Fruit fly (Drosophila melanogaster) whole organism, embryonic: Measurements from ENCODE around the gene CG14383.
A peak's percentile ranks its signal among the peaks of the same experiment; 100 is the strongest.

Experiments
- Adf1 ChIP-seq: fragments of 200-800 bp; sonication (Bioruptor generic); IDR thresholded peaks from 2 replicates; pipeline ENCODE4 v1.3.6; 2022; ENCODE audit warnings: missing biosample characterization, missing genetic modification characterization
- BEAF-32 ChIP-seq: fragments of 200-800 bp; sonication (Bioruptor generic); optimal IDR thresholded peaks from 3 replicates; lab custom pipeline; 2017; ENCODE audit warnings: missing biosample characterization, missing genetic modification characterization, mild to moderate bottlenecking, moderate library complexity, missing genetic modification reagents
- Bgb ChIP-seq: fragments of 200-800 bp; sonication (Bioruptor generic); IDR thresholded peaks from 2 replicates; pipeline ENCODE4 v1.3.6; 2022; ENCODE audit warnings: missing biosample characterization, missing genetic modification characterization; ENCODE audit not compliant: partially characterized antibody
- CG10366 ChIP-seq: fragments of 200-800 bp; sonication (Bioruptor generic); IDR thresholded peaks from 2 replicates; pipeline ENCODE4 v1.3.6; 2022; ENCODE audit warnings: missing biosample characterization, missing genetic modification characterization
- CG12104 ChIP-seq: fragments of 200-800 bp; sonication (Bioruptor generic); optimal IDR thresholded peaks from 3 replicates; lab custom pipeline; 2016; ENCODE audit warnings: missing biosample characterization, missing genetic modification characterization
- CG12391 ChIP-seq: fragments of 200-800 bp; sonication (Bioruptor generic); optimal IDR thresholded peaks from 3 replicates; lab custom pipeline; 2018; ENCODE audit warnings: missing biosample characterization, mild to moderate bottlenecking, missing genetic modification characterization, moderate library complexity
- CG12659 ChIP-seq: fragments of 200-800 bp; sonication (Bioruptor generic); optimal IDR thresholded peaks from 3 replicates; lab custom pipeline; 2017; ENCODE audit warnings: mild to moderate bottlenecking, missing biosample characterization, missing genetic modification reagents, missing genetic modification characterization
- CG13296 ChIP-seq: fragments of 200-800 bp; sonication (Bioruptor generic); optimal IDR thresholded peaks from 3 replicates; lab custom pipeline; 2018; ENCODE audit warnings: missing biosample characterization, mild to moderate bottlenecking, missing genetic modification characterization
- CG14710 ChIP-seq: fragments of 200-800 bp; sonication (Bioruptor generic); optimal IDR thresholded peaks from 3 replicates; lab custom pipeline; 2019; ENCODE audit warnings: missing biosample characterization, mild to moderate bottlenecking, missing genetic modification characterization, moderate library complexity
- CG17186 ChIP-seq: fragments of 200-800 bp; sonication (Bioruptor generic); optimal IDR thresholded peaks from 3 replicates; lab custom pipeline; 2017; ENCODE audit warnings: missing biosample characterization, missing genetic modification reagents, missing genetic modification characterization
- CG17829 ChIP-seq: fragments of 200-800 bp; optimal IDR thresholded peaks from 2 replicates; lab custom pipeline; 2019; ENCODE audit warnings: missing biosample characterization, mild to moderate bottlenecking, missing genetic modification characterization, moderate library complexity
- CG2712 ChIP-seq: fragments of 200-800 bp; optimal IDR thresholded peaks from 3 replicates; lab custom pipeline; 2019; ENCODE audit warnings: missing biosample characterization, mild to moderate bottlenecking, missing genetic modification characterization, moderate library complexity
- CG34422 ChIP-seq: fragments of 200-800 bp; sonication (Bioruptor generic); IDR thresholded peaks from 3 replicates; pipeline ENCODE4 v1.3.6; 2022; ENCODE audit warnings: missing biosample characterization, missing genetic modification characterization
- CG3847 ChIP-seq: fragments of 200-800 bp; sonication (Bioruptor generic); IDR thresholded peaks from 2 replicates; pipeline ENCODE4 v1.3.6; 2022; ENCODE audit warnings: missing biosample characterization, missing genetic modification characterization
- CG42726 ChIP-seq: fragments of 200-800 bp; sonication (Bioruptor generic); IDR thresholded peaks from 2 replicates; pipeline ENCODE4 v1.3.6; 2022; ENCODE audit warnings: missing biosample characterization, missing genetic modification characterization; ENCODE audit not compliant: partially characterized antibody
- CG4707 ChIP-seq: fragments of 200-800 bp; sonication (Bioruptor generic); optimal IDR thresholded peaks from 2 replicates; lab custom pipeline; 2018; ENCODE audit warnings: missing biosample characterization, mild to moderate bottlenecking, missing genetic modification characterization, moderate library complexity
- CG5953 ChIP-seq: fragments of 200-800 bp; sonication (Bioruptor generic); IDR thresholded peaks from 2 replicates; pipeline ENCODE4 v1.3.6; 2022; ENCODE audit warnings: missing biosample characterization, missing genetic modification characterization
- CG7786 ChIP-seq: fragments of 200-800 bp; sonication (Bioruptor generic); optimal IDR thresholded peaks from 2 replicates; lab custom pipeline; 2016; ENCODE audit warnings: missing biosample characterization, missing genetic modification characterization
- Dll ChIP-seq: fragments of 200-800 bp; sonication (Bioruptor generic); IDR thresholded peaks from 4 replicates; pipeline ENCODE4 v1.3.6; 2022; ENCODE audit warnings: missing biosample characterization, missing genetic modification characterization; ENCODE audit not compliant: partially characterized antibody
- Dp ChIP-seq: fragments of 200-800 bp; sonication (Bioruptor generic); optimal IDR thresholded peaks from 2 replicates; lab custom pipeline; 2018; ENCODE audit warnings: missing biosample characterization, mild to moderate bottlenecking, missing genetic modification characterization, moderate library complexity
- E2f2 ChIP-seq: fragments of 200-800 bp; sonication (Bioruptor generic); IDR thresholded peaks from 2 replicates; pipeline ENCODE4 v1.3.6; 2022; ENCODE audit warnings: missing biosample characterization, missing genetic modification characterization
- Elba2 ChIP-seq: fragments of 200-800 bp; sonication (Bioruptor generic); optimal IDR thresholded peaks from 3 replicates; lab custom pipeline; 2016; ENCODE audit warnings: missing biosample characterization, missing genetic modification characterization
- Gsc ChIP-seq: fragments of 200-800 bp; sonication (Bioruptor generic); IDR thresholded peaks from 2 replicates; pipeline ENCODE4 v1.3.6; 2022; ENCODE audit warnings: missing biosample characterization, missing genetic modification characterization
- H2.0 ChIP-seq: fragments of 200-800 bp; sonication (Bioruptor generic); IDR thresholded peaks from 2 replicates; pipeline ENCODE4 v1.3.6; 2022; ENCODE audit warnings: missing biosample characterization, missing genetic modification characterization
- HLHmδ ChIP-seq: fragments of 200-800 bp; sonication (Bioruptor generic); optimal IDR thresholded peaks from 2 replicates; lab custom pipeline; 2018; ENCODE audit warnings: missing biosample characterization, mild to moderate bottlenecking, missing genetic modification characterization, moderate library complexity
- MESR4 ChIP-seq: fragments of 200-800 bp; sonication (Bioruptor generic); optimal IDR thresholded peaks from 2 replicates; lab custom pipeline; 2018; ENCODE audit warnings: missing biosample characterization, mild to moderate bottlenecking, missing genetic modification characterization, moderate library complexity
- Med ChIP-seq: fragments of 200-800 bp; sonication (Bioruptor generic); peaks from one replicate; lab custom pipeline; 2016; ENCODE audit warnings: missing biosample characterization, missing genetic modification characterization, mild to moderate bottlenecking, inconsistent platforms, moderate library complexity
- NC2α ChIP-seq: fragments of 200-800 bp; sonication (Bioruptor generic); optimal IDR thresholded peaks from 2 replicates; lab custom pipeline; 2016; ENCODE audit warnings: missing biosample characterization, missing genetic modification characterization
- NFAT ChIP-seq: fragments of 200-800 bp; sonication (Bioruptor generic); IDR thresholded peaks from 2 replicates; pipeline ENCODE4 v1.3.6; 2022; ENCODE audit warnings: missing biosample characterization, missing genetic modification characterization
- Ptx1 ChIP-seq: fragments of 200-800 bp; sonication (Bioruptor generic); IDR thresholded peaks from 2 replicates; pipeline ENCODE4 v1.3.6; 2022; ENCODE audit warnings: missing biosample characterization, missing genetic modification characterization
- bowl ChIP-seq: fragments of 200-800 bp; sonication (Bioruptor generic); IDR thresholded peaks from 2 replicates; pipeline ENCODE4 v1.3.6; 2022; ENCODE audit warnings: missing biosample characterization, missing genetic modification characterization
- chif ChIP-seq, 2 experiments: fragments of 200-800 bp; sonication (Bioruptor generic); optimal IDR thresholded peaks; 3 replicates each; lab custom pipeline; 2016; ENCODE audit warnings: missing biosample characterization in 2 of 2, missing genetic modification characterization in 2 of 2
- chm ChIP-seq: fragments of 200-800 bp; sonication (Bioruptor generic); IDR thresholded peaks from 2 replicates; pipeline ENCODE4 v1.3.6; 2022; ENCODE audit warnings: missing biosample characterization, missing genetic modification characterization
- gcm2 ChIP-seq: fragments of 200-800 bp; sonication (Bioruptor generic); optimal IDR thresholded peaks from 2 replicates; lab custom pipeline; 2016; ENCODE audit warnings: missing biosample characterization, missing genetic modification characterization
- inv ChIP-seq: fragments of 200-800 bp; sonication (Bioruptor generic); IDR thresholded peaks from 2 replicates; pipeline ENCODE4 v1.3.6; 2022; ENCODE audit warnings: missing biosample characterization, missing genetic modification characterization; ENCODE audit not compliant: partially characterized antibody
- jumu ChIP-seq: fragments of 200-800 bp; sonication (Bioruptor generic); optimal IDR thresholded peaks from 3 replicates; lab custom pipeline; 2016; ENCODE audit warnings: missing biosample characterization, missing genetic modification characterization
- lbe ChIP-seq: fragments of 200-800 bp; sonication (Bioruptor generic); optimal IDR thresholded peaks from 2 replicates; lab custom pipeline; 2016; ENCODE audit warnings: missing biosample characterization, mild to moderate bottlenecking, missing genetic modification characterization
- lola ChIP-seq, 3 experiments: fragments of >200 bp in 2 of 3; fragments of 200-800 bp in 1 of 3; sonication (Bioruptor generic) in 1 of 3; optimal IDR thresholded peaks; 2 replicates each; lab custom pipeline; 2017 to 2019; ENCODE audit warnings: missing biosample characterization in 3 of 3, missing genetic modification characterization in 3 of 3, mild to moderate bottlenecking in 1 of 3, moderate library complexity in 1 of 3
- nerfin-1 ChIP-seq: fragments of 200-800 bp; sonication (Bioruptor generic); optimal IDR thresholded peaks from 3 replicates; lab custom pipeline; 2019; ENCODE audit warnings: missing biosample characterization, mild to moderate bottlenecking, missing genetic modification characterization, moderate library complexity
- nom ChIP-seq: fragments of 200-800 bp; sonication (Bioruptor generic); optimal IDR thresholded peaks from 2 replicates; lab custom pipeline; 2017; ENCODE audit warnings: missing biosample characterization, missing genetic modification characterization, mild to moderate bottlenecking, moderate library complexity, missing genetic modification reagents
- pho ChIP-seq: fragments of 200-800 bp; sonication (Bioruptor generic); optimal IDR thresholded peaks from 2 replicates; lab custom pipeline; 2016; ENCODE audit warnings: missing biosample characterization, missing genetic modification characterization
- phol ChIP-seq: fragments of 200-800 bp; sonication (Bioruptor generic); optimal IDR thresholded peaks from 3 replicates; lab custom pipeline; 2018; ENCODE audit warnings: missing biosample characterization, mild to moderate bottlenecking, missing genetic modification characterization, moderate library complexity
- pum ChIP-seq: fragments of 200-800 bp; sonication (Bioruptor generic); optimal IDR thresholded peaks from 2 replicates; lab custom pipeline; 2016; ENCODE audit warnings: missing biosample characterization, missing genetic modification characterization
- scrt ChIP-seq: fragments of 200-800 bp; sonication (Bioruptor generic); optimal IDR thresholded peaks from 2 replicates; lab custom pipeline; 2018; ENCODE audit warnings: missing biosample characterization, mild to moderate bottlenecking, missing genetic modification characterization, moderate library complexity
- sd ChIP-seq: fragments of 200-800 bp; sonication (Bioruptor generic); optimal IDR thresholded peaks from 3 replicates; lab custom pipeline; 2018; ENCODE audit warnings: missing biosample characterization, mild to moderate bottlenecking, missing genetic modification characterization, moderate library complexity
- seq ChIP-seq: fragments of 200-800 bp; sonication (Bioruptor generic); IDR thresholded peaks from 2 replicates; pipeline ENCODE4 v1.3.6; 2022; ENCODE audit warnings: missing biosample characterization, missing genetic modification characterization
- sisA ChIP-seq: fragments of 200-800 bp; sonication (Bioruptor generic); IDR thresholded peaks from 2 replicates; pipeline ENCODE4 v1.3.6; 2022; ENCODE audit warnings: missing biosample characterization, missing genetic modification characterization
- slp2 ChIP-seq: fragments of 200-800 bp; sonication (Bioruptor generic); optimal IDR thresholded peaks from 2 replicates; lab custom pipeline; 2016; ENCODE audit warnings: missing biosample characterization, missing genetic modification characterization
- zf30C ChIP-seq: fragments of 200-800 bp; sonication (Bioruptor generic); optimal IDR thresholded peaks from 3 replicates; lab custom pipeline; 2018; ENCODE audit warnings: missing biosample characterization, mild to moderate bottlenecking, missing genetic modification characterization

The CG14383 gene

DNA sequence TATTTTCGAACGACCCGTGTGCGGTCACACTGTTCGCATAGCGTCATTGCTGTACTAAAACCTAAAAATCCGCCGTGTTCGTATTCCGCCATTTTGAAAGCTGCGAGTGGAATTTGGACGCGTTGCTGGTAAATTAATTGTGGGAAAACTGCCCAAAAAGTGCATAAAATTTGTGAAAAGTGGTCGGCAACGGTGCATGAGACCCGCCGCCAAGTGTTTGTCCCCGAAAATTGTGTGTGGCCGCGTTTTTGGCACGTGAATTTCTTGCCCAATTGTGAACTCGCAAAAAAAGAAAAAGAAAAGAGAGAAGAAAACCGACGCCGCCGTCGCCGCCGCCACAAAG is 23.3 kb upstream of the CG14383 start, which contains the start of gene CtBP:
TSS of gene CtBP (plus strand) at position 29 of the 343 bp plus-strand sequence.
- TF ChIP-seq bowl (0 out of 2 replicates have a peak, but pooled peaks have one; percentile 9), seq (GFP tag; lab: Robert Waterston, UW) (no peak), CG34422 (GFP tag; lab: Robert Waterston, UW) (peak; percentile 60; the same call in 1 of the 3 replicates), CG12659 (GFP tag; lab: Kevin White, UChicago) (peak; percentile 55), CG4707 (GFP tag; lab: Kevin White, UChicago) (no peak), NFAT (GFP tag; lab: Robert Waterston, UW) (0 out of 2 replicates have a peak, but pooled peaks have one; percentile 33), phol (tag; lab: Kevin White, UChicago) (peak; percentile 96), nerfin-1 (tag; lab: Kevin White, UChicago) (peak; percentile 62), sisA (no peak), chm (GFP tag; lab: Robert Waterston, UW) (0 out of 2 replicates have a peak, but pooled peaks have one; percentile 7), HLHmδ (peak; percentile 47), zf30C (peak; percentile 24), Med (GFP tag; lab: Kevin White, UChicago) (peak; percentile 80), H2.0 (GFP tag; lab: Robert Waterston, UW) (no peak), MESR4 (GFP tag; lab: Kevin White, UChicago) (peak; percentile 58), Bgb (GFP tag; lab: Robert Waterston, UW) (peak; percentile 40; the same call in 1 of the 2 replicates), CG14710 (peak; percentile 14), CG13296 (no peak), nom (peak; percentile 63), Adf1 (peak; percentile 23; the same call in 1 of the 2 replicates), Elba2 (GFP tag; lab: Kevin White, UChicago) (peak; percentile 4), sd (tag; lab: Kevin White, UChicago) (peak; percentile 88)

DNA sequence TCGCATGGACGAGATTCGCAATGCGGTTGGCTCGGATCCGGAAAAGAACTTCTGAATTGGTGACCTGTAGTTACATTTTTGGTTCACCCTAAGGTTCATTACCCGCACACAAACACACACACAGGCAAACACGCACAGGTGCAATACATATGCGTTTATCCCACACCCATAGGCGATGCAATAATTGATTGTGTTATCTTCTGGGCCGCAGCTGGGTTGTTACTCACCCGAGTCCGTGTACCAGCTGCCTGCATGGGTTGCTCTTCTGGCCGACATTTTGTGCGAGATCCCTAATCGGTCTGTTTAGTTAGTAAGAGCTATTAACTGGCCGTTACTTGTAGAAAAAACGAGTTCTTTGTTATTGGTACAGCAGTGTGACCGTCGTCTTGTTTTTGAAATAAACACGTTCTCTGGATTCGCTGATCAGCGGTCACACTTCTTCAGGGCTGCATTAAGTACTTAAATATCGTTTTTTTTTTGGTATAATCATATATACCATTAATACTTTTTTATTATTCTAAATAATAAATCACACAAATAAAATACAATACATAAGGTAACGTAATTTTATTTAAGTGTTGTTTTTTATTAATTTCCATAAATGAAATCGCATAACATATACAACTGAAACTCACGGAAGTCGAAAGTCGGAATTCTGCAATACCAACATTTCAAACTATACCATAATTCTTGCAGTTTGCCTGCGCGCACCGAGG is 22.8 kb upstream of the CG14383 start, which contains the start of gene CG8031:
TSS of gene CG8031 (minus strand) at position 406 of the 716 bp plus-strand sequence.
- TF ChIP-seq BEAF-32 (GFP tag; lab: Kevin White, UChicago) (peak; percentile 60), Med (GFP tag; lab: Kevin White, UChicago) (no peak), CG12391 (tag; lab: Kevin White, UChicago) (peak; percentile 41), slp2 (GFP tag; lab: Kevin White, UChicago) (no peak), inv (GFP tag; lab: Robert Waterston, UW) (no peak), lola (GFP tag; optimal IDR thresholded peaks at IDR 0.05; lab: Kevin White, UChicago) (peak in 1 of 3 experiments; percentile 14), Ptx1 (no peak), CG3847 (GFP tag; lab: Robert Waterston, UW) (peak; percentile 54), gcm2 (GFP tag; lab: Kevin White, UChicago) (no peak), E2f2 (GFP tag; lab: Robert Waterston, UW) (0 out of 2 replicates have a peak, but pooled peaks have one; percentile 8), CG17829 (tag; lab: Kevin White, UChicago) (peak; percentile 7), CG7786 (GFP tag; lab: Kevin White, UChicago) (no peak), pho (no peak), lbe (GFP tag; lab: Kevin White, UChicago) (no peak), scrt (GFP tag; lab: Kevin White, UChicago) (no peak), jumu (no peak), Dll (GFP tag; lab: Robert Waterston, UW) (0 out of 4 replicates have a peak, but pooled peaks have one; percentile 17), CG17186 (GFP tag; lab: Kevin White, UChicago) (peak; percentile 52), pum (GFP tag; lab: Kevin White, UChicago) (no peak), CG10366 (GFP tag; lab: Robert Waterston, UW) (no peak), CG5953 (GFP tag; lab: Robert Waterston, UW) (no peak), CG12104 (GFP tag; lab: Kevin White, UChicago) (peak; percentile 14), NC2α (GFP tag; lab: Kevin White, UChicago) (no peak), Dp (GFP tag; lab: Kevin White, UChicago) (peak; percentile 52), chif (GFP tag; optimal IDR thresholded peaks at IDR 0.05; lab: Kevin White, UChicago) (no peak), CG2712 (tag; lab: Kevin White, UChicago) (peak; percentile 17), Gsc (no peak), CG42726 (GFP tag; lab: Robert Waterston, UW) (no peak)
